Fruit fly (Drosophila melanogaster) whole organism: Measurements from ENCODE around the gene CG12986.

Source experiments
- CG8478 ChIP-seq: fragments of >200 bp; optimal IDR thresholded peaks from 2 replicates; lab custom pipeline; 2018; ENCODE audit warnings: inconsistent platforms
- Dll ChIP-seq: fragments of >200 bp; optimal IDR thresholded peaks from 2 replicates; lab custom pipeline; 2017
- EcR ChIP-seq, 2 experiments: fragments of >200 bp; optimal IDR thresholded peaks; 2 replicates each; lab custom pipeline; 2017; ENCODE audit warnings: missing biosample characterization in 2 of 2, missing genetic modification characterization in 2 of 2, missing genetic modification reagents in 2 of 2
- pan ChIP-seq: fragments of >200 bp; optimal IDR thresholded peaks from 2 replicates; lab custom pipeline; 2017
- psq ChIP-seq: fragments of >200 bp; optimal IDR thresholded peaks from 2 replicates; lab custom pipeline; 2017
- usp ChIP-seq: fragments of >200 bp; optimal IDR thresholded peaks from 2 replicates; lab custom pipeline; 2017; ENCODE audit warnings: missing biosample characterization, missing genetic modification characterization, mixed read lengths

CG12986 gene

DNA sequence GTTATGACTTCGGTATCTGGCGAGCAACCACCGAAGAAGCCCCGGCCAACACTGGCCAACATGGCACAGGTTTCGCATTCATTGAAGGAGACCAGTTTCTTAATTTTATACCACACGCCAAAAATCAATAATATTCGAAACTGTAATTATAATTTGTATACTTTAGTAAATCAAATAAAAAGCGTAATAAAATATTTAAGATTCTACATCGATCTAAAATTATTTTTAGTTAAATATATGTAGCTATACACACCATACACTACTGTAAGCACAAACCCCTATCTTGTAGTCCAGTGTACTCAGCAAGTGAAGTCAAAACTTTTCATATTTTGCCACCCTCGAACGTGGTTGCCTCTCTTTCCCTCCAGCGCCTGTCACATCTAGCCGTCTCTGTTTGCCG lies 37.4 kb downstream of the CG12986 start:
- no peak for TF ChIP-seq psq (lab: Kevin White, UChicago)
- no peak for TF ChIP-seq pan
- no peak for TF ChIP-seq CG8478 (lab: Kevin White, UChicago)
- TF ChIP-seq usp (GFP tag; lab: Kevin White, UChicago), result no peak
- no peak for TF ChIP-seq Dll
- no peak for TF ChIP-seq EcR (GFP tag; optimal IDR thresholded peaks at IDR 0.05; lab: Kevin White, UChicago)

DNA sequence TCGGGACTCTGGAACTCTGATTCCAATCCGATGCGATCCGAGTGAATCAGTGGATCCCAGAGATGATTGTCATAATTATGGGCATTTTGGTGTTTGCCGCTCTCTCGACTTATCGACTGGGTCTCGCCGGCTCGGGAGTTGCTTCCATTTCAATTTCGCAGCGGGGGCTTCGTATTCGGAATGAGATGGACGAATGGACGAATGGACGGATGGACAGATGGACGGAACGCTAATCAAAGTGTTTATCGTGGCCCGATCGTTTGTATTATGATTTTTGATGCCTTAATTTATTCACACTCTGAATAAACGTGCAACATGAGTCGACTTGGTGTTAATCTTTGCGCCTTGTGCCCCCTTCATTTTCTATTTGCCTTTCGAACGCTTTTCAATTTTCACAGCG lies 38.7 kb downstream of the CG12986 start:
- TF ChIP-seq pan (no peak), usp (GFP tag; lab: Kevin White, UChicago) (no peak), CG8478 (lab: Kevin White, UChicago) (no peak), psq (lab: Kevin White, UChicago) (no peak), EcR (GFP tag; optimal IDR thresholded peaks at IDR 0.05; lab: Kevin White, UChicago) (no peak), Dll (no peak)

DNA sequence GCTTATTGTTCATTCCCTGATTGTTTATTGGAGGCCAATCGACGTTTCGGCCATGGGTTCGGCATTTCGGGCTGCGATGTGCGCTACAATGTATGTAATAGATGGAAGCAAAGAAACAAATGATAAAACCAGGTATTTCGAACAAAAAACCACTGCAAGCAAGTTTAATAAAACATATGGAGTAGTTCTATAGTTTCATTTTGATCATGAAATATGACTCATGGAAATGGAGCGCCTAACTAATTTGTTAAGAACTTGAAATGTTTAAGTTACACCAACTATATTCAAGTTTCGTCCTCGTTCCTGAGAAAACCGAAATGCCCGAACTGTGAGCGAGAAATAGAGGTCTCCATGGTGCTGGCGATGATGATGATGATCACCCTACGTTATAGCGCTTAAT lies 39.2 kb downstream of the CG12986 start:
- TF ChIP-seq EcR (GFP tag; optimal IDR thresholded peaks at IDR 0.05; lab: Kevin White, UChicago) (no peak), Dll (no peak), psq (lab: Kevin White, UChicago) (no peak), CG8478 (lab: Kevin White, UChicago) (no peak), pan (no peak), usp (GFP tag; lab: Kevin White, UChicago) (no peak)

DNA sequence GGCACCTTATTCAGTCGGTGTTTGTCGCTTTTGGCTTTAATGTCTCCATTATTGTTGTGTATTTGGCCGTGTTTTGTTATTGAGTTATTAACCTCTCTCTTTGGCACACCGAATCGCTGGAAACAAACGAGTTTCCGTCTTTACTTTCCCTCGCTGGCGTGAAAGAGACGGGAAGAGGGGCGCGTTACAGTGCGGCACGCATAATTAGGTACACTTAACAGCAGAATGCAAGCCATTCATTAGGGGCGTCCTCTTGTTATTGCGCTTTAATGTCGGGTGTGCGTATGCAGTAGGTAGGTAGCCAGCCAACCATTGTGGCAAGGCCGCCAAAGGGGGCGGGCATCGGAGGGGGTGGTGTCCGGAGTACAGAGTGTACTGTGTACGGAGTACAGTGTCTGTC lies 44.9 kb downstream of the CG12986 start:
- TF ChIP-seq CG8478 (lab: Kevin White, UChicago), result no peak
- TF ChIP-seq usp (GFP tag; lab: Kevin White, UChicago), result no peak
- TF ChIP-seq pan, result no peak
- no peak for TF ChIP-seq psq (lab: Kevin White, UChicago)
- TF ChIP-seq Dll, result no peak
- no peak for TF ChIP-seq EcR (GFP tag; optimal IDR thresholded peaks at IDR 0.05; lab: Kevin White, UChicago)

DNA sequence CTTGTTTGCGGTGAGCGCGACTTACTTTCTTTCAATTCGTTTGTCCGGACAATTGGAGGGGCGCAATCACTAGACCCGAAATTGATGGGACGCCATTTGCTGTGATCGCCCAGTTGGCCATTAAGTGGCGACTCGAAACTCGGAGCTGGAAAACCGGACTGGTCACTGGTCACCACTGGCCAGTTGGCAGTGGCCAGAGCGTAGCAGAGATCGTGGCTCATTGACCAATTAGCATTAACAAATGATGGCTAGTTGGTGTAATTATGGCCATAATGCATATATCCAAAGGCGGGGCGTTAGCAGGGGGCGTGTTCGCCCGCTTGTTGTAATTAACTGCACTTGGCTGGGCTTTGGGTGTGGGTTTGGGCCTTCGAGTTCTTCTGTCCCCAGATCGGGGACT lies 47.6 kb downstream of the CG12986 start:
- TF ChIP-seq pan (no peak), EcR (GFP tag; optimal IDR thresholded peaks at IDR 0.05; lab: Kevin White, UChicago) (no peak), psq (lab: Kevin White, UChicago) (no peak), Dll (no peak), usp (GFP tag; lab: Kevin White, UChicago) (no peak)

DNA sequence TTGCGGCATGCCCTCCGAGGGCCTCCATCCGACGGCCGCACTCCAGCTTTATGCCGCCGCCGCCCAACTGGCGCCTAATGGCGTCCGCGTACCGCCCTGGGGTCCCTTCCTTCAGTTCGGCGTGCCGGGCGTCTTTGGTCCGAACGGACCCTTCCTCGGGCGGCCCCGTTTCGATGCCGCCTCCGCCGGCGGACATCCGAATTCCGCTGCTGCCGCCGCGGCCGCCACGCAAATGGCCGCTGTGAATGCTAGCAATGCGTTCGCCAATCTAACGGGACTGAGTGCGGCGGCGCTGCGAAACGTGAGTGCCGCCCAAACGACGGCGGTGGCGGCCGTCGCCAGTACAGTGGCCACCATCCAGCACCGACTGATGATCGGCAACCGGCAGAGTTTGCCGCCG lies 50.3 kb downstream of the CG12986 start:
- TF ChIP-seq pan (no peak), psq (lab: Kevin White, UChicago) (no peak)
